Worm (Caenorhabditis elegans): Measurements from ENCODE around the gene fbxb-118.

DNA sequence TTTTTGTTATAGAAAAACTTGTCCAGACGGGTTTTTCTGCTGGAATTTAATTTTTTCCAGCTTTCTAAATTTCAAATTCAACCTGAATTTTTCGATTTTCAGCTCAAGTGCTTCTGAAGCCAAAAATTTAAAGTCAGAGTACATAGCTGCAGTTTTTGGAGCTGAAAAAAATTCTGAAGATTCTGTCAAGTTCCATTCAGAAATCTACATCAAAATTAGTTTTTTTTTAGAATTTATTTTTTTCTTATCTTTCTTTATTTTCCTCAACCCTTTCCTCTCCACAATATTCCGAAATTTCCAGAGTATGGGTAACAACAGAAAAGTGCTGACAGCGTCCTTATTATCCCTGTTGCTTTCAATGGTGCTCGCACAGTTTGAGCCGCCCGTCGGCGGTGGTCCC lies 35.6 kb downstream of the fbxb-118 start, which contains the start of gene K07D4.9:
- TF ChIP-seq sma-3 (GFP tag; optimal IDR thresholded peaks at IDR 0.05): no peak
- TF ChIP-seq nhr-11 (tag; optimal IDR thresholded peaks at IDR 0.05): no peak
- TF ChIP-seq unc-62 (GFP tag; optimal IDR thresholded peaks at IDR 0.05): no peak
- TF ChIP-seq ama-1 (optimal IDR thresholded peaks at IDR 0.05): no peak
- no peak for TF ChIP-seq egl-27 (tag; optimal IDR thresholded peaks at IDR 0.05)
- TF ChIP-seq unc-39 (tag; optimal IDR thresholded peaks at IDR 0.05): no peak
- TF ChIP-seq mbf-1 (tag; optimal IDR thresholded peaks at IDR 0.05): no peak
- no peak for TF ChIP-seq snpc-4 (tag; optimal IDR thresholded peaks at IDR 0.05)
